Worm (Caenorhabditis elegans) whole organism, L1 larva: Measurements from ENCODE around the gene srx-36.

Experiments used
- ama-1 ChIP-seq: fragments of 150-350 bp; optimal IDR thresholded peaks from 2 replicates; lab custom pipeline; 2014
- ceh-88 ChIP-seq: fragments of 200-800 bp; sonication (Bioruptor generic); IDR thresholded peaks from 2 replicates; pipeline ENCODE4 v1.3.6; 2022; ENCODE audit warnings: missing genetic modification characterization, missing compliant biosample characterization
- dpl-1 ChIP-seq, 3 experiments: fragments of 150-350 bp in 2 of 3; sonication (generic microtip) in 1 of 3; optimal IDR thresholded peaks; 2 replicates each; lab custom pipeline; 2014 to 2017; ENCODE audit warnings: missing biosample characterization in 3 of 3, missing genetic modification characterization in 3 of 3, missing genetic modification reagents in 3 of 3
- egl-27 ChIP-seq, 2 experiments: fragments of 150-350 bp in 1 of 2; sonication (generic microtip); optimal IDR thresholded peaks; 3 replicates each; lab custom pipeline; 2017 to 2018; ENCODE audit warnings: missing biosample characterization in 2 of 2, missing genetic modification characterization in 2 of 2, missing genetic modification reagents in 2 of 2
- fkh-10 ChIP-seq: sonication (generic microtip); optimal IDR thresholded peaks from 2 replicates; lab custom pipeline; 2017; ENCODE audit warnings: missing biosample characterization, missing genetic modification reagents, missing genetic modification characterization
- grh-1 ChIP-seq: fragments of 200-800 bp; sonication (Bioruptor generic); IDR thresholded peaks from 2 replicates; pipeline ENCODE4 v1.3.6; 2022; ENCODE audit warnings: missing genetic modification reagents, missing genetic modification characterization, missing compliant biosample characterization
- mdl-1 ChIP-seq, 2 experiments: fragments of 150-350 bp; optimal IDR thresholded peaks; 2 replicates each; lab custom pipeline; 2014 to 2017; ENCODE audit warnings: missing biosample characterization in 2 of 2, missing genetic modification characterization in 2 of 2, inconsistent platforms in 1 of 2
- nhr-11 ChIP-seq: fragments of 150-350 bp; optimal IDR thresholded peaks from 2 replicates; lab custom pipeline; 2014; ENCODE audit warnings: missing biosample characterization, missing genetic modification characterization
- nhr-76 ChIP-seq: sonication (generic microtip); optimal IDR thresholded peaks from 2 replicates; lab custom pipeline; 2017; ENCODE audit warnings: missing biosample characterization, missing genetic modification characterization
- nhr-77 ChIP-seq: fragments of 150-350 bp; optimal IDR thresholded peaks from 2 replicates; lab custom pipeline; 2014; ENCODE audit warnings: missing biosample characterization, missing genetic modification characterization
- pqm-1 ChIP-seq: sonication (generic microtip); optimal IDR thresholded peaks from 3 replicates; lab custom pipeline; 2017; ENCODE audit warnings: missing biosample characterization, missing genetic modification characterization
- rnt-1 ChIP-seq: sonication (generic microtip); optimal IDR thresholded peaks from 2 replicates; lab custom pipeline; 2016; ENCODE audit warnings: mild to moderate bottlenecking, missing genetic modification characterization, moderate library complexity, missing compliant biosample characterization
- snpc-4 ChIP-seq: fragments of 150-350 bp; optimal IDR thresholded peaks from 2 replicates; lab custom pipeline; 2014; ENCODE audit warnings: missing biosample characterization, missing genetic modification characterization

ce11 chrV:7147370-7147769, 16.5 kb upstream of the srx-36 start, which contains the start of gene ugt-38:
- no peak for TF ChIP-seq pqm-1 (tag; lab: Kevin White, UChicago)
- TF ChIP-seq dpl-1 (GFP tag; optimal IDR thresholded peaks at IDR 0.05; lab: Kevin White, UChicago) = no peak
- no peak for TF ChIP-seq rnt-1 (tag; lab: Kevin White, UChicago)
- no peak for TF ChIP-seq ama-1 (lab: Kevin White, UChicago)
- no peak for TF ChIP-seq fkh-10 (GFP tag; lab: Kevin White, UChicago)
- TF ChIP-seq egl-27 (tag; optimal IDR thresholded peaks at IDR 0.05; lab: Kevin White, UChicago) = no peak
- TF ChIP-seq nhr-11 = no peak
- no peak for TF ChIP-seq snpc-4 (tag; lab: Kevin White, UChicago)
- TF ChIP-seq ceh-88 = no peak
- TF ChIP-seq mdl-1 (tag; optimal IDR thresholded peaks at IDR 0.05; lab: Kevin White, UChicago) = no peak
- TF ChIP-seq grh-1 = no peak
- no peak for TF ChIP-seq nhr-77 (tag; lab: Kevin White, UChicago)
- TF ChIP-seq nhr-76 (tag; lab: Kevin White, UChicago) = no peak
